Worm (Caenorhabditis elegans): ENCODE data around the gene ncs-4.

Gene ncs-4

ce11 chrX:10208481-10208880 is 32.2 kb downstream of the ncs-4 start:
- TF ChIP-seq elt-2 (tag; optimal IDR thresholded peaks at IDR 0.05), result peak; percentile 27
- no peak for TF ChIP-seq dve-1 (tag; optimal IDR thresholded peaks at IDR 0.05)

ce11 chrX:10212469-10212868 is 36.1 kb downstream of the ncs-4 start, which contains the start of gene F44A6.3:
F44A6.3 (plus strand) TSS chrX:10212769.
- TF ChIP-seq C38D4.7 (GFP tag; optimal IDR thresholded peaks at IDR 0.05) (no peak), pag-3 (tag; optimal IDR thresholded peaks at IDR 0.05; ENCODE audit: borderline replicate concordance) (no peak), ttx-3 (tag; optimal IDR thresholded peaks at IDR 0.05) (no peak), ceh-45 (GFP tag; IDR thresholded peaks at IDR 0.05) (no peak), ceh-9 (tag; optimal IDR thresholded peaks at IDR 0.05) (no peak), Y22D7AL.16 (tag; optimal IDR thresholded peaks at IDR 0.05) (no peak)

ce11 chrX:10215429-10215828 is 39.1 kb downstream of the ncs-4 start, which contains the start of gene F44A6.4:
F44A6.4 (minus strand) TSS chrX:10215495.
- TF ChIP-seq npax-4 (tag; optimal IDR thresholded peaks at IDR 0.05) (no peak), ceh-48 (tag; optimal IDR thresholded peaks at IDR 0.05) (peak; percentile 36)

- TF ChIP-seq elt-2 (tag; optimal IDR thresholded peaks at IDR 0.05) (peak; percentile 52), fkh-6 (tag; optimal IDR thresholded peaks at IDR 0.05) (no peak)
Measured at ce11 chrX:10216344-10216743, 40.0 kb downstream of the ncs-4 start.

- TF ChIP-seq Y22D7AL.16 (tag; optimal IDR thresholded peaks at IDR 0.05) (no peak), pat-9 (tag; optimal IDR thresholded peaks at IDR 0.05) (no peak), hlh-13 (GFP tag; optimal IDR thresholded peaks at IDR 0.05) (no peak), ceh-14 (tag; optimal IDR thresholded peaks at IDR 0.05) (no peak), dmd-4 (tag; optimal IDR thresholded peaks at IDR 0.05; ENCODE audit: borderline replicate concordance) (no peak)
Measured at ce11 chrX:10216857-10217256, 40.5 kb downstream of the ncs-4 start.

- TF ChIP-seq hlh-13 (GFP tag; optimal IDR thresholded peaks at IDR 0.05) (no peak), ceh-24 (tag; optimal IDR thresholded peaks at IDR 0.05) (no peak), npax-4 (tag; optimal IDR thresholded peaks at IDR 0.05) (no peak), sdc-2 (tag; optimal IDR thresholded peaks at IDR 0.05) (no peak), tbx-7 (tag; optimal IDR thresholded peaks at IDR 0.05) (no peak), elt-2 (tag; optimal IDR thresholded peaks at IDR 0.05) (no peak), pha-4 (tag; optimal IDR thresholded peaks at IDR 0.05) (no peak), unc-42 (tag; optimal IDR thresholded peaks at IDR 0.05) (no peak), elt-4 (tag; optimal IDR thresholded peaks at IDR 0.05) (no peak), ceh-19 (GFP tag; optimal IDR thresholded peaks at IDR 0.05) (no peak), fax-1 (tag; optimal IDR thresholded peaks at IDR 0.05) (no peak), pax-1 (tag; optimal IDR thresholded peaks at IDR 0.05) (no peak), ceh-48 (tag; optimal IDR thresholded peaks at IDR 0.05) (no peak), odd-2 (tag; optimal IDR thresholded peaks at IDR 0.05) (no peak), nhr-11 (tag; optimal IDR thresholded peaks at IDR 0.05) (no peak)
Measured at ce11 chrX:10218779-10219178, 42.5 kb downstream of the ncs-4 start, which contains the start of gene F44A6.5. F44A6.5 (minus strand) TSS chrX:10218929.

- TF ChIP-seq elt-2 (tag; optimal IDR thresholded peaks at IDR 0.05) (no peak), unc-3 (GFP tag; conservative IDR thresholded peaks at IDR 0.05) (no peak), unc-3 (tag; optimal IDR thresholded peaks at IDR 0.05) (peak; percentile 61)
Measured at ce11 chrX:10219184-10219705, 42.9 kb downstream of the ncs-4 start.

ce11 chrX:10225845-10226244 is 49.5 kb downstream of the ncs-4 start:
- no peak for TF ChIP-seq odd-2 (tag; optimal IDR thresholded peaks at IDR 0.05)
- TF ChIP-seq ref-2 (tag; optimal IDR thresholded peaks at IDR 0.05), result no peak
- no peak for TF ChIP-seq fkh-6 (tag; optimal IDR thresholded peaks at IDR 0.05)
- TF ChIP-seq hlh-6 (tag; optimal IDR thresholded peaks at IDR 0.05), result no peak
- TF ChIP-seq unc-86 (tag; optimal IDR thresholded peaks at IDR 0.05), result no peak
- no peak for TF ChIP-seq elt-2 (tag; optimal IDR thresholded peaks at IDR 0.05)

Data from whole organism, late embryonic.